Worm (Caenorhabditis elegans): ENCODE results near the gene tftc-1.

tftc-1 gene

DNA sequence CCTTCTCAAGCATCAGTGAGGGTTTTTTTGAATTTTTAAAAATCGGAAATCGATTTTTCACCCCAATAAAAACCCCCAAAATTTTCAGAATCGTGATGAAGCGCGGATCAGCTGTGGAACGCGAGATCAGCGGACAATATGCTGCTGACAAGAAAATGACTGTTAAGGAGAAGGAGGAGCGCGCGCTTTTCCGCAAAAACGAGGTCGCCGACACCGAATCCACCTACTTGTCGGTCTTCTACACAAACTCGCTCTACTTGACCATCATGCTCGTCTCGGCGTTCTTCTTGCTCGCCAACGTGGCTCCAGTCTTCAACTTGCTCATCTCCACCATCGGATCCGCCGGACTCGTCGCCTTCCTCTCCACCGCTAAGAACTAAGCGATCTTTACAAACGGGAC is 40.7 kb downstream of the tftc-1 start:
- no peak for TF ChIP-seq unc-120 (tag; optimal IDR thresholded peaks at IDR 0.05; ENCODE audit: poor library complexity, severe bottlenecking)
- no peak for TF ChIP-seq sem-2 (GFP tag; optimal IDR thresholded peaks at IDR 0.05)
- no peak for TF ChIP-seq lin-13 (tag; optimal IDR thresholded peaks at IDR 0.05)
- TF ChIP-seq unc-62 (GFP tag; optimal IDR thresholded peaks at IDR 0.05), result no peak
- TF ChIP-seq nhr-28 (tag; optimal IDR thresholded peaks at IDR 0.05), result no peak
- TF ChIP-seq ham-2 (GFP tag; optimal IDR thresholded peaks at IDR 0.05), result no peak
- TF ChIP-seq mab-5 (tag; optimal IDR thresholded peaks at IDR 0.05), result no peak
- no peak for TF ChIP-seq mep-1 (tag; optimal IDR thresholded peaks at IDR 0.05)

DNA sequence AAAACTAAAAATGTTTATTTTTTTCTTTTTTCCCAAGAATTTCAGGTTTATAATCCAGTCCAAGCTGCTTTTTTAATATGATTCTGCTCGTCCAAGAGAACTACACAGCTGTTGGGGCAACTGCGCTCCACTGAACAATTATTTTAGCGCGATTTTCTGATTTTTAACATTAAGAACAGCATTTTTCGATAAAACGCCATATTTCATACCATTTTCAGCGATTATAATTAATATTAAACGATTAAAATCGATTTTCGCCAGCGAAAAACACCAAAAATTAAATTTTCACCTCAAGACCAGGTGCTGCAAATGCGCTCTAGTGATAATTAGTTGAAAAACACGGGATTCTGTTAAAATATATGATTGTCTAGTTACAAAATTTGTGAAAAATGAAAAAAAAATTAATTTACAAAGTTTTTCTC is 41.2 kb downstream of the tftc-1 start:
- TF ChIP-seq ceh-43 (GFP tag; optimal IDR thresholded peaks at IDR 0.05), result peak; percentile 71
- no peak for TF ChIP-seq ham-2 (GFP tag; optimal IDR thresholded peaks at IDR 0.05)

DNA sequence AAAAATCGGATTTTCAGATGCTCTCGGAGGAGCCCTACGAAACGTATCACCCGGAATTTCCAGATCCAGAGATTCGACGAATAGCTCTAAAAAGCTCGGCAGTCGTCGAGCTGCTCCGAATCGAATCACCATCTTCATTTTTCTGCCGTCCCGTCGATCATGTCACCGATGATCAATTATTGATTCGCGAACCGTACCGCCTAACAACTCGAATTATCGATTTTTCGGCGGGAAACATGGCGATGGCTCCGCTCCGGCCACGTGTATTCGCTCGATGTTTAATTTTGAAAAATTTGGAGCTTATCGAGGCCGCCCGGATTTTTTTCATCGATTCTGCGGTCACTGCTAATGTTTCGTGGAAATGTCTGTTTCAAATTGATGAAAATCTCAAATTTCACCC is 41.7 kb downstream of the tftc-1 start, which contains the start of gene eri-5:
eri-5 (plus strand) TSS at position 18 of the 400 bp plus-strand sequence.
- TF ChIP-seq lin-13 (tag; optimal IDR thresholded peaks at IDR 0.05), result no peak
- TF ChIP-seq unc-39 (tag; optimal IDR thresholded peaks at IDR 0.05), result no peak
- no peak for TF ChIP-seq M03D4.4 (tag; optimal IDR thresholded peaks at IDR 0.05)
- TF ChIP-seq nhr-28 (tag; optimal IDR thresholded peaks at IDR 0.05), result no peak

DNA sequence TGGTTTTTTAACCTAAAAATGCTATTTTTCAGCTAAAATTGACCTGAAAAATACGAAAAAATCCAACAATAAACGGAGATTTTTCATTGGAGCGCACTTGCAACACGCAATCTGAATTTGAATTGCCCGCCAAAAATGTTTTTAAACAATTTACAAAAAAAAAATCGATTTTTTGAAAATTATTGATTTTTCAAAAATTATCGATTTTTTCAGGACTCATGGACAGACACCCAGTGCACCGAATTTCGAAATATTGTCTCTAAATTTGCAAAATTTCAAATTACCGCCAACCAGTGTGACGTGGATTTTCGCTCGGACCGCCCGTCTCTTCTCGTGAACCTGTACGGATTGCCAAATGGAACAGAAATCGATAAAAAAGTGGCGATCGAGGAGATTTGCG is 42.7 kb downstream of the tftc-1 start:
- TF ChIP-seq M03D4.4 (tag; optimal IDR thresholded peaks at IDR 0.05), result no peak
- no peak for TF ChIP-seq zip-8 (tag; optimal IDR thresholded peaks at IDR 0.05)
- no peak for TF ChIP-seq drap-1 (GFP tag; optimal IDR thresholded peaks at IDR 0.05)
- no peak for TF ChIP-seq pha-4 (tag; optimal IDR thresholded peaks at IDR 0.05)
- no peak for TF ChIP-seq ces-1 (GFP tag; optimal IDR thresholded peaks at IDR 0.05)
- no peak for TF ChIP-seq unc-62 (GFP tag; optimal IDR thresholded peaks at IDR 0.05)
- no peak for TF ChIP-seq ceh-83 (GFP tag; optimal IDR thresholded peaks at IDR 0.05)
- TF ChIP-seq bed-3 (GFP tag; optimal IDR thresholded peaks at IDR 0.05), result no peak
- no peak for TF ChIP-seq nhr-2 (tag; optimal IDR thresholded peaks at IDR 0.05)
- no peak for TF ChIP-seq tbx-8 (GFP tag; optimal IDR thresholded peaks at IDR 0.05)
- TF ChIP-seq nhr-237 (tag; optimal IDR thresholded peaks at IDR 0.05), result no peak
- no peak for TF ChIP-seq nhr-12 (tag; optimal IDR thresholded peaks at IDR 0.05)
- TF ChIP-seq ceh-43 (GFP tag; optimal IDR thresholded peaks at IDR 0.05), result no peak
- TF ChIP-seq elt-3 (tag; optimal IDR thresholded peaks at IDR 0.05), result no peak
- no peak for TF ChIP-seq lin-32 (GFP tag; optimal IDR thresholded peaks at IDR 0.05)
- TF ChIP-seq lin-13 (tag; optimal IDR thresholded peaks at IDR 0.05), result no peak
- no peak for TF ChIP-seq elt-1 (tag; optimal IDR thresholded peaks at IDR 0.05; ENCODE audit: borderline replicate concordance, insufficient read depth)
- TF ChIP-seq ham-2 (GFP tag; optimal IDR thresholded peaks at IDR 0.05), result no peak
- no peak for TF ChIP-seq flh-1 (GFP tag; optimal IDR thresholded peaks at IDR 0.05)
- no peak for TF ChIP-seq cnd-1 (tag; optimal IDR thresholded peaks at IDR 0.05)

DNA sequence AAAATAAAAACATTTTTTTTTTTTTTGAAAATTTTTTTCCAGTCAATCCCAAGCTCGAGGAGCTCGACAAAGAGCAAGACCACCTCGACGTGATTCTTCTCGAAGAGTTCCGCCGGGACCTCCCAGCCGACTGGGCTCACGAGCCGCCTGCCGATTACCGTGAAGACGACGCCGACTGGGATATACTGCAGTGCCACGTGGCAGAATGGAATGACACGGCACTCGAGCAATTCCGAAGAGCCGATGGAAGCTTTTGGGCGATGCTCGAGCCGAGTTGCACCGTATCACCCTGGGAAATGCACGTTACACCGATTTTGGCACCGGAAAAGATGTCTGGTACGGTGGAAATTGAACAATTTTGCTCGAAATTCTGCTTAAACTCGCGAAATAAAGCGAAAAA is 44.0 kb downstream of the tftc-1 start:
- TF ChIP-seq mls-2 (tag; optimal IDR thresholded peaks at IDR 0.05) (no peak), sem-2 (GFP tag; optimal IDR thresholded peaks at IDR 0.05) (no peak), lin-32 (GFP tag; optimal IDR thresholded peaks at IDR 0.05) (no peak), unc-62 (GFP tag; optimal IDR thresholded peaks at IDR 0.05) (no peak), ceh-39 (tag; optimal IDR thresholded peaks at IDR 0.05) (no peak), blmp-1 (tag; optimal IDR thresholded peaks at IDR 0.05) (no peak), flh-1 (GFP tag; optimal IDR thresholded peaks at IDR 0.05) (no peak), sptf-1 (tag; optimal IDR thresholded peaks at IDR 0.05) (no peak), unc-120 (tag; optimal IDR thresholded peaks at IDR 0.05; ENCODE audit: poor library complexity, severe bottlenecking) (no peak), M03D4.4 (tag; optimal IDR thresholded peaks at IDR 0.05) (no peak), mab-5 (tag; optimal IDR thresholded peaks at IDR 0.05) (no peak), nhr-12 (tag; optimal IDR thresholded peaks at IDR 0.05) (no peak), ztf-11 (tag; optimal IDR thresholded peaks at IDR 0.05) (no peak), drap-1 (GFP tag; optimal IDR thresholded peaks at IDR 0.05) (no peak), nhr-28 (tag; optimal IDR thresholded peaks at IDR 0.05) (no peak), elt-1 (tag; optimal IDR thresholded peaks at IDR 0.05; ENCODE audit: borderline replicate concordance, insufficient read depth) (no peak), cnd-1 (tag; optimal IDR thresholded peaks at IDR 0.05) (no peak), ceh-43 (GFP tag; optimal IDR thresholded peaks at IDR 0.05) (no peak), zip-8 (tag; optimal IDR thresholded peaks at IDR 0.05) (no peak), ham-2 (GFP tag; optimal IDR thresholded peaks at IDR 0.05) (no peak)

Measured in whole organism, mixed stage, embryonic.